Worm (Caenorhabditis elegans) whole organism, late embryonic: Measurements from ENCODE around the gene dagl-2.
A peak's percentile ranks its signal among the peaks of the same experiment; 100 is the strongest.

Experiments used
- C08G9.2 ChIP-seq: sonication (generic microtip); optimal IDR thresholded peaks from 2 replicates; lab custom pipeline; 2016; ENCODE audit warnings: mild to moderate bottlenecking, missing genetic modification characterization, moderate library complexity, missing compliant biosample characterization
- C38D4.7 ChIP-seq: fragments of 200-800 bp; sonication (Bioruptor generic); optimal IDR thresholded peaks from 2 replicates; lab custom pipeline; 2018; ENCODE audit warnings: mild to moderate bottlenecking, missing genetic modification characterization, moderate library complexity, missing compliant biosample characterization
- F13H6.1 ChIP-seq: sonication (generic microtip); optimal IDR thresholded peaks from 2 replicates; lab custom pipeline; 2016; ENCODE audit warnings: missing genetic modification characterization, missing compliant biosample characterization
- K09A11.1 ChIP-seq: sonication (generic microtip); optimal IDR thresholded peaks from 2 replicates; lab custom pipeline; 2017; ENCODE audit warnings: antibody characterized with exemption, mild to moderate bottlenecking, missing genetic modification characterization, missing compliant biosample characterization; ENCODE audit not compliant: insufficient read depth
- T23F11.4 ChIP-seq: fragments of 200-800 bp; sonication (Bioruptor generic); optimal IDR thresholded peaks from 2 replicates; lab custom pipeline; 2018; ENCODE audit warnings: mild to moderate bottlenecking, missing genetic modification characterization, missing compliant biosample characterization
- ahr-1 ChIP-seq: sonication (generic microtip); optimal IDR thresholded peaks from 2 replicates; lab custom pipeline; 2016; ENCODE audit warnings: missing genetic modification characterization, missing compliant biosample characterization
- ceh-18 ChIP-seq: sonication (generic microtip); optimal IDR thresholded peaks from 2 replicates; lab custom pipeline; 2016; ENCODE audit warnings: missing genetic modification characterization, missing compliant biosample characterization
- ceh-24 ChIP-seq: sonication (generic microtip); optimal IDR thresholded peaks from 2 replicates; lab custom pipeline; 2016; ENCODE audit warnings: mild to moderate bottlenecking, missing genetic modification characterization, missing compliant biosample characterization
- ceh-30 ChIP-seq: fragments of 150-350 bp; optimal IDR thresholded peaks from 2 replicates; lab custom pipeline; 2014; ENCODE audit warnings: missing biosample characterization, missing genetic modification characterization
- ceh-31 ChIP-seq: sonication (generic microtip); optimal IDR thresholded peaks from 2 replicates; lab custom pipeline; 2016; ENCODE audit warnings: missing genetic modification characterization, missing compliant biosample characterization
- ceh-34 ChIP-seq: sonication (generic microtip); optimal IDR thresholded peaks from 2 replicates; lab custom pipeline; 2016; ENCODE audit warnings: mild to moderate bottlenecking, missing genetic modification characterization, missing compliant biosample characterization
- ceh-6 ChIP-seq: fragments of 200-800 bp; sonication (Bioruptor generic); optimal IDR thresholded peaks from 2 replicates; lab custom pipeline; 2018; ENCODE audit warnings: mild to moderate bottlenecking, missing genetic modification characterization, missing compliant biosample characterization
- che-1 ChIP-seq: sonication (generic microtip); optimal IDR thresholded peaks from 2 replicates; lab custom pipeline; 2016; ENCODE audit warnings: mild to moderate bottlenecking, missing genetic modification characterization, missing compliant biosample characterization
- dve-1 ChIP-seq: sonication (generic microtip); optimal IDR thresholded peaks from 2 replicates; lab custom pipeline; 2017; ENCODE audit warnings: antibody characterized with exemption, mild to moderate bottlenecking, missing genetic modification characterization, missing compliant biosample characterization
- elt-2 ChIP-seq: sonication (generic microtip); optimal IDR thresholded peaks from 2 replicates; lab custom pipeline; 2016; ENCODE audit warnings: missing genetic modification reagents, missing genetic modification characterization, missing compliant biosample characterization
- elt-4 ChIP-seq: sonication (generic microtip); optimal IDR thresholded peaks from 2 replicates; lab custom pipeline; 2016; ENCODE audit warnings: missing genetic modification characterization, missing compliant biosample characterization
- ets-4 ChIP-seq: sonication (generic microtip); optimal IDR thresholded peaks from 2 replicates; lab custom pipeline; 2016; ENCODE audit warnings: missing genetic modification characterization, missing compliant biosample characterization
- eyg-1 ChIP-seq: sonication (generic microtip); optimal IDR thresholded peaks from 2 replicates; lab custom pipeline; 2016; ENCODE audit warnings: missing genotype, missing genetic modification characterization, missing compliant biosample characterization
- fax-1 ChIP-seq: sonication (generic microtip); optimal IDR thresholded peaks from 2 replicates; lab custom pipeline; 2016; ENCODE audit warnings: missing genotype, missing genetic modification characterization, missing compliant biosample characterization
- fkh-10 ChIP-seq: fragments of 150-350 bp; optimal IDR thresholded peaks from 2 replicates; lab custom pipeline; 2014; ENCODE audit warnings: missing biosample characterization, missing genetic modification reagents, missing genetic modification characterization
- fkh-6 ChIP-seq: sonication (generic microtip); optimal IDR thresholded peaks from 2 replicates; lab custom pipeline; 2016; ENCODE audit warnings: missing genetic modification characterization, missing compliant biosample characterization
- gmeb-2 ChIP-seq: sonication (generic microtip); optimal IDR thresholded peaks from 2 replicates; lab custom pipeline; 2016; ENCODE audit warnings: missing genetic modification characterization, inconsistent platforms, missing compliant biosample characterization
- hlh-15 ChIP-seq: sonication (generic microtip); optimal IDR thresholded peaks from 2 replicates; lab custom pipeline; 2016; ENCODE audit warnings: missing genetic modification characterization, missing compliant biosample characterization
- hlh-30 ChIP-seq: sonication (generic microtip); optimal IDR thresholded peaks from 2 replicates; lab custom pipeline; 2017; ENCODE audit warnings: antibody characterized with exemption, missing genetic modification characterization, missing compliant biosample characterization; ENCODE audit not compliant: insufficient read depth
- hlh-6 ChIP-seq: sonication (generic microtip); optimal IDR thresholded peaks from 2 replicates; lab custom pipeline; 2016; ENCODE audit warnings: missing genotype, missing genetic modification characterization, missing compliant biosample characterization
- hlh-8 ChIP-seq: sonication (generic microtip); optimal IDR thresholded peaks from 2 replicates; lab custom pipeline; 2016; ENCODE audit warnings: missing genotype, missing genetic modification characterization, missing compliant biosample characterization
- madf-2 ChIP-seq: sonication (generic microtip); optimal IDR thresholded peaks from 2 replicates; lab custom pipeline; 2017; ENCODE audit warnings: missing genetic modification characterization, missing compliant biosample characterization
- mec-3 ChIP-seq: sonication (generic microtip); optimal IDR thresholded peaks from 2 replicates; lab custom pipeline; 2016; ENCODE audit warnings: borderline replicate concordance, missing genetic modification characterization, missing compliant biosample characterization
- nfya-1 ChIP-seq: sonication (generic microtip); optimal IDR thresholded peaks from 2 replicates; lab custom pipeline; 2017; ENCODE audit warnings: missing genetic modification characterization, mild to moderate bottlenecking, missing compliant biosample characterization, antibody characterized with exemption, moderate library complexity
- nhr-11 ChIP-seq: fragments of 150-350 bp; optimal IDR thresholded peaks from 2 replicates; lab custom pipeline; 2014; ENCODE audit warnings: missing biosample characterization, missing genetic modification characterization
- nhr-232 ChIP-seq: sonication (generic microtip); optimal IDR thresholded peaks from 2 replicates; lab custom pipeline; 2016; ENCODE audit warnings: missing genetic modification characterization, missing compliant biosample characterization
- npax-4 ChIP-seq: sonication (generic microtip); optimal IDR thresholded peaks from 2 replicates; lab custom pipeline; 2016; ENCODE audit warnings: missing genetic modification characterization, missing compliant biosample characterization
- odd-2 ChIP-seq: sonication (generic microtip); optimal IDR thresholded peaks from 2 replicates; lab custom pipeline; 2017; ENCODE audit warnings: antibody characterized with exemption, mild to moderate bottlenecking, missing genetic modification characterization, missing compliant biosample characterization
- pag-3 ChIP-seq: sonication (generic microtip); optimal IDR thresholded peaks from 2 replicates; lab custom pipeline; 2016; ENCODE audit warnings: missing compliant biosample characterization, missing genetic modification characterization, borderline replicate concordance
- pax-1 ChIP-seq: fragments of 150-350 bp; optimal IDR thresholded peaks from 2 replicates; lab custom pipeline; 2014; ENCODE audit warnings: missing biosample characterization, missing genetic modification characterization
- pha-2 ChIP-seq: sonication (generic microtip); optimal IDR thresholded peaks from 2 replicates; lab custom pipeline; 2017; ENCODE audit warnings: mild to moderate bottlenecking, missing genetic modification characterization, missing compliant biosample characterization
- pros-1 ChIP-seq: fragments of 150-350 bp; optimal IDR thresholded peaks from 2 replicates; lab custom pipeline; 2014; ENCODE audit warnings: missing biosample characterization, missing genetic modification reagents, missing genetic modification characterization
- rnt-1 ChIP-seq: sonication (generic microtip); optimal IDR thresholded peaks from 2 replicates; lab custom pipeline; 2016; ENCODE audit warnings: missing genetic modification characterization, missing compliant biosample characterization
- sox-2 ChIP-seq: fragments of 200-800 bp; sonication (Bioruptor generic); IDR thresholded peaks from 2 replicates; pipeline ENCODE4 v1.3.6; 2022; ENCODE audit warnings: missing genetic modification reagents, missing genetic modification characterization, missing compliant biosample characterization
- sox-4 ChIP-seq: sonication (generic microtip); optimal IDR thresholded peaks from 2 replicates; lab custom pipeline; 2017; ENCODE audit warnings: mild to moderate bottlenecking, missing genetic modification characterization, inconsistent platforms, missing compliant biosample characterization
- syd-9 ChIP-seq: sonication (generic microtip); optimal IDR thresholded peaks from 2 replicates; lab custom pipeline; 2016; ENCODE audit warnings: mild to moderate bottlenecking, missing genetic modification characterization, moderate library complexity, missing compliant biosample characterization
- tbx-2 ChIP-seq: sonication (generic microtip); optimal IDR thresholded peaks from 2 replicates; lab custom pipeline; 2016; ENCODE audit warnings: missing genetic modification characterization, missing compliant biosample characterization
- tbx-7 ChIP-seq: sonication (generic microtip); optimal IDR thresholded peaks from 2 replicates; lab custom pipeline; 2016; ENCODE audit warnings: missing genotype, missing genetic modification characterization, missing compliant biosample characterization
- unc-3 ChIP-seq, 2 experiments: fragments of 200-800 bp in 1 of 2; sonication (Bioruptor generic) in 1 of 2; sonication (generic microtip) in 1 of 2; conservative IDR thresholded peaks in 1 of 2; optimal IDR thresholded peaks in 1 of 2; 2 replicates each; pipeline versions ENCODE4 v1.3.6 to Lab custom; 2016 to 2022; ENCODE audit warnings: missing compliant biosample characterization in 2 of 2, missing genetic modification characterization in 2 of 2, missing genetic modification reagents in 1 of 2
- unc-42 ChIP-seq: sonication (generic microtip); optimal IDR thresholded peaks from 2 replicates; lab custom pipeline; 2016; ENCODE audit warnings: missing genotype, missing genetic modification characterization, missing compliant biosample characterization
- unc-86 ChIP-seq: sonication (generic microtip); optimal IDR thresholded peaks from 2 replicates; lab custom pipeline; 2016; ENCODE audit warnings: missing genetic modification characterization, missing compliant biosample characterization
- zip-5 ChIP-seq: sonication (generic microtip); optimal IDR thresholded peaks from 2 replicates; lab custom pipeline; 2016; ENCODE audit warnings: missing genetic modification characterization, missing compliant biosample characterization
- ztf-16 ChIP-seq: sonication (generic microtip); optimal IDR thresholded peaks from 2 replicates; lab custom pipeline; 2017; ENCODE audit warnings: missing genetic modification characterization, missing compliant biosample characterization

The dagl-2 gene

DNA sequence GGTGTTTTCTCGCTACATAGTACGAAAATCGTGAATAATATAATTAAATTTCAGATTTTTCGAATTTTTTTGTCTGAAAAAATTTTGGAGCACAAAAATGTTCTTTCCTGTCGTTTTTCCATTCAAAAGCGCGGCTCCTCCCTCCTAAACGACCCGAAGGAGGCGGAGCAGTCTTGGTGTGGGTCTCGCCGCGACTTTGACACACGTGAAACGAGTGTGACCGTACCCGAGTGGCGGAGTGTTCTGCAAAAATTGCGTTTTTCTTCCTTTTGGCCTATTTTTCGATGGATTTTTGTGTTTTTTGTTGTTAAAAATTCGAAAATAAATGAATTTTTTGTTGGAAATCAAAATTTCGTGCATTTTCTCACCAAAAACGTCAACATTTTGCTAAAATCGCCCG is 10.5 kb upstream of the dagl-2 start, which contains the start of gene snt-2 (continued):
- no peak for TF ChIP-seq hlh-8
- no peak for TF ChIP-seq nhr-11
- peak; percentile 59 for TF ChIP-seq ceh-31 (tag; lab: Kevin White, UChicago)

DNA sequence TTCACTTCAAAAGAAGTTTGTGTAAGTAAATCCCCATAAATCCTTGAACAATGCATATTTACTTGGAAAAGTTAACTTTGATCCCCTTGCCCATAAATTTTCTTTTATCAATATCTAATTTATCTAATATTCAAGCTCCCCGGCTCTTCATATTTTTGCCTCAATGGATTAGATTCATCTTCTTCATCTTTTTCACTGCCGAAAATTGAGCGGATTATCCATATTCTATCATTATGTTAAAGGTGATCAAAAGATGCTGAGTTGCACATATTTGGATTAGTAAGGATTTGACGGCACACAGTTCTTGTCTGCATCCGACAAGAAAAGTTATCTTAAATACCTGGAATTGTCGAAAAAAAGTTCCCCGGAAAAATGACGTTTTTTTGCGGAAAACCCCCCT is 7.5 kb upstream of the dagl-2 start:
- TF ChIP-seq ceh-24: no peak
- no peak for TF ChIP-seq pag-3 (tag; lab: Kevin White, UChicago)
- TF ChIP-seq unc-86 (tag; lab: Kevin White, UChicago): no peak
- TF ChIP-seq sox-4 (tag; lab: Kevin White, UChicago): no peak
- TF ChIP-seq hlh-30: no peak
- TF ChIP-seq hlh-6 (tag; lab: Kevin White, UChicago): no peak
- TF ChIP-seq fax-1 (tag; lab: Kevin White, UChicago): no peak
- TF ChIP-seq che-1: no peak
- no peak for TF ChIP-seq nhr-11
- TF ChIP-seq pax-1 (tag; lab: Kevin White, UChicago): no peak
- no peak for TF ChIP-seq F13H6.1
- TF ChIP-seq mec-3 (tag; lab: Kevin White, UChicago): no peak

DNA sequence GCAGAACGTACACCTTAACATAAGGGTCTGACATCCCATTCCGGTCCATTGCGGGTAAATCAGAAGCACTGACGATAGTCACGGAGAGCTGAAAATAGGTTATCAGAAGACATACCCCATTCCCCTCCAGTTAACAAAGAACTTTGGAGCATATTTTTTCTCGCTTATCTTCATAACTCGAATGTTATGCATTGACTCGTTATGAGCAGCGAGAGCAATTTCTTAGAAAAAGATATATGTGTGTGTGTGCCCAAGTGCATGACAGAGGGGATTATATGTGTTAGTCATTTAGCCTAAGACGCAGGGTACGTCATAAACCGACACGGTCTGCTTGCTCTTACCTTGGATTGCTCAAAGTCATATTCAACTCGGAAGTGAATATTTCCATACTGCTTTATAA is 6.5 kb upstream of the dagl-2 start:
- TF ChIP-seq ceh-34 (tag; lab: Kevin White, UChicago) (no peak), ets-4 (no peak), pax-1 (tag; lab: Kevin White, UChicago) (peak; percentile 17), zip-5 (tag; lab: Kevin White, UChicago) (no peak), elt-4 (no peak), hlh-30 (no peak), npax-4 (tag; lab: Kevin White, UChicago) (no peak)

ce11 chrIII:782503-782902 is 602 bp downstream of the dagl-2 start:
- TF ChIP-seq ztf-16 (no peak), gmeb-2 (tag; lab: Kevin White, UChicago) (no peak), sox-2 (GFP tag; lab: Robert Waterston, UW) (no peak), nfya-1 (tag; lab: Kevin White, UChicago) (no peak), ahr-1 (tag; lab: Kevin White, UChicago) (no peak), pros-1 (tag; lab: Kevin White, UChicago) (no peak), tbx-7 (tag; lab: Kevin White, UChicago) (no peak), ceh-18 (no peak), T23F11.4 (GFP tag; lab: Kevin White, UChicago) (no peak), ceh-31 (tag; lab: Kevin White, UChicago) (no peak), rnt-1 (no peak), C38D4.7 (GFP tag; lab: Kevin White, UChicago) (no peak), nhr-11 (no peak), npax-4 (tag; lab: Kevin White, UChicago) (no peak), unc-42 (tag; lab: Kevin White, UChicago) (no peak), ceh-34 (tag; lab: Kevin White, UChicago) (no peak), dve-1 (tag; lab: Kevin White, UChicago) (no peak), F13H6.1 (no peak), nhr-232 (no peak), ceh-6 (no peak)

DNA sequence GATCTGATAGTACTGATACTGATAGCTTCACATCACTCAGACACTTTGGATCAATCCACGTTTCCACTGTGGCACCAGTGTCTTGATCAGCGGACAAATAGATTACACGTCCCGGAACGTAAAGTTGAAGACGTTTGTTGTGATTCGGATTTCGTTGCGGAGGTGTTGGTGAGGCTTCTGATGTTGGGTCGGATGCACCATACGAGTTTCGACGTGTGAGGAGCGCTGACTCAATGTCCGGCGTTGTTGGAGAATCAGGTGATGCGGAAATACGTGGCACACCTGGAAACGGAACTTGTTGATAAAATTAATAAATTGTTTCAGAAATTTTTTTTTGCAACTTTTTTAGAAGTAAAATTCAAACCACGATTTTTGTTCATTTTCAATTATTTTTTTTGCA is 4.3 kb downstream of the dagl-2 start, which contains the start of gene alh-11:
TSS of gene alh-11 (minus strand) at position 101 of the 400 bp plus-strand sequence.
- TF ChIP-seq C08G9.2 (tag; lab: Kevin White, UChicago) (no peak), unc-42 (tag; lab: Kevin White, UChicago) (no peak), nhr-11 (no peak), syd-9 (no peak), hlh-15 (tag; lab: Kevin White, UChicago) (no peak), fkh-10 (no peak), ceh-30 (tag; lab: Kevin White, UChicago) (no peak), tbx-2 (tag; lab: Kevin White, UChicago) (no peak), ceh-6 (no peak), K09A11.1 (tag; lab: Kevin White, UChicago) (no peak), fkh-6 (tag; lab: Kevin White, UChicago) (no peak), eyg-1 (no peak), madf-2 (tag; lab: Kevin White, UChicago) (no peak), elt-2 (tag; lab: Kevin White, UChicago) (no peak), pha-2 (tag; lab: Kevin White, UChicago) (no peak), unc-3 (GFP tag; conservative IDR thresholded peaks at IDR 0.05; lab: Robert Waterston, UW) (no peak), unc-3 (tag; optimal IDR thresholded peaks at IDR 0.05; lab: Kevin White, UChicago) (no peak), odd-2 (tag; lab: Kevin White, UChicago) (no peak)
